Fruit fly (Drosophila melanogaster): ENCODE data around the gene sev.

dm6 chrX:11128828-11129227, 42.7 kb upstream of the sev start, which contains the start of gene SrpRalpha:
- no peak for TF ChIP-seq Hr38 (GFP tag; optimal IDR thresholded peaks at IDR 0.05)
- no peak for TF ChIP-seq salr (GFP tag; optimal IDR thresholded peaks at IDR 0.05)
- TF ChIP-seq Blimp-1 (GFP tag; optimal IDR thresholded peaks at IDR 0.05): no peak
- no peak for TF ChIP-seq CG6276 (GFP tag; optimal IDR thresholded peaks at IDR 0.05)
- no peak for TF ChIP-seq pdm3 (GFP tag; optimal IDR thresholded peaks at IDR 0.05)
- TF ChIP-seq CG8632 (GFP tag; optimal IDR thresholded peaks at IDR 0.05): no peak
- TF ChIP-seq CG9139 (GFP tag; optimal IDR thresholded peaks at IDR 0.05): no peak
- TF ChIP-seq acj6 (GFP tag; optimal IDR thresholded peaks at IDR 0.05): no peak
- no peak for TF ChIP-seq Hr39 (GFP tag; optimal IDR thresholded peaks at IDR 0.05)

All from whole organism, prepupa.